Worm (Caenorhabditis elegans) whole organism, L4/young adult: ENCODE results near the gene F08F3.8.
"Not testable (repeated sequence)": the region's sequence is repeated elsewhere in the genome, so short reads cannot be mapped to it uniquely, and the experiment has no call there.

Experiments used
- W03F9.2 ChIP-seq: fragments of 150-350 bp; optimal IDR thresholded peaks from 2 replicates; lab custom pipeline; 2014; ENCODE audit warnings: missing biosample characterization, missing genetic modification characterization
- dao-5 ChIP-seq: sonication (generic microtip); optimal IDR thresholded peaks from 2 replicates; lab custom pipeline; 2016; ENCODE audit warnings: missing genotype, missing genetic modification characterization, moderate library complexity, missing compliant biosample characterization
- him-1 ChIP-seq: sonication (generic microtip); optimal IDR thresholded peaks from 2 replicates; lab custom pipeline; 2016; ENCODE audit warnings: missing genotype, missing genetic modification reagents, missing genetic modification characterization, missing compliant biosample characterization

F08F3.8 gene

DNA sequence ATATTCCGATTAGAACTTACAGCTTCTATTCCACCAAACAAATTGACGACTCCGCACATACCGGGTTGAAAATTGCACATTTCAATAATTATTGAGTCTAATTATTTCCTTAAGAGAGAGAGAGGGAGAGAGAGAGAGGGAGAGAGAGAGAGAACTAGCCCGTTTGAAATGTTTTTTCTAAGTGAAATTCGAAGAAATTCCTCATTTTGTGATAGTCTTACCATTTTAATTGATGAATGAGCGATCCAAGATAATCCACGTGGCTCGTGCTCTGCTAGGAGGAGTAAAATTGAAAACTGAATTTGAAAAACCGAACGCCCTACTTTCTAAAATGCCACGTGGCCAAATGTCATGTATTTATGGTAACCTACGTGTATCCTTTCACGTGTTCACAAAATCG lies at the start of gene F08F3.8:
TSS of gene F08F3.8 (minus strand) at position 101 of the 400 bp plus-strand sequence.
- TF ChIP-seq him-1 (tag; lab: Kevin White, UChicago) (no peak), dao-5 (tag; lab: Kevin White, UChicago) (no peak), W03F9.2 (tag; lab: Kevin White, UChicago) (no peak)

DNA sequence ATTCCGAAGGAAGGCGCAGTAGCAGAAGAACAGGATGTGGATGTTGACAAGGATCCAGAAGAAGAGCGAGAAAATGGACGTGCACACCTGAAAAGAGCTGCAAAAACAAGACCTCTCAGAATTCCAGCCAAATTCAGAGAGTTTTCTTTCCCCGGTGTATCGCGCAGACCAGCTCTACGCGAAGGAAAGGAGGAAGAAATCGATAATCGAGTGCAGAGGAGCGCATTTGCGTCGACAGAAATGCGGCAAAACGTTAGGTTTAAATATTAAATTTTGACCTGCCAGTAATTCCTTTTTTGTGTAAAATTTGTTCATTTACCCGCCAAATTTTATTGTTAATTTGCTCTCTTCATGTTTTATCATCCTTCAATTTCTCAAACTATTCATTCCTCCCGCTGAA lies 45.3 kb upstream of the F08F3.8 start:
- TF ChIP-seq dao-5 (tag; lab: Kevin White, UChicago): no peak

- not testable (repeated sequence) for TF ChIP-seq W03F9.2, him-1, dao-5 (tag; lab: Kevin White, UChicago)
Measured at ce11 chrV:5470930-5471329, 38.5 kb upstream of the F08F3.8 start, which contains the start of gene ZC317.7. TSS of gene ZC317.7 (minus strand) at chrV:5471030.

DNA sequence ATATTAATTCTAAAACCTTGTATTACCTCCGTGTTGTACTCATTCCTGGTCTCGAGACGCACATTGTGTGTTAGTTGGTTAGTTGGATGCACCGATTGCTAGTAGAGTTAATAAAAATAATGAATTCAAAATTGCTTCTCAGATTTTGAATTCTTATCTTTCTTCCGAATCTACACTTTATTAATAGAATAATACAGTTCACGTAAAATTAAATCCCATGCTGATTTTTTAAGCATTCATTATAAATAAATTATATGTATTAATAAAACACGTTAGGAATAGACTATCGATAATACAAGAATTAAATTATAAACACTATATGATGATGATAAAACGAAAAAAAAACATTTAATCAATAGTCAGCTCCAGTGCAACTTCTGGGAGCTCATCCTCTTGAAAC lies 36.1 kb upstream of the F08F3.8 start, which contains the start of gene ZC317.6:
TSS of gene ZC317.6 (minus strand) at position 101 of the 400 bp plus-strand sequence.
- TF ChIP-seq W03F9.2, dao-5, him-1 (tag; lab: Kevin White, UChicago): not testable (repeated sequence)

ce11 chrV:5465335-5465734 lies 32.9 kb upstream of the F08F3.8 start, which contains the start of gene srg-68:
TSS of gene srg-68 (minus strand) at chrV:5465435.
- TF ChIP-seq dao-5 (tag; lab: Kevin White, UChicago) (no peak), W03F9.2 (tag; lab: Kevin White, UChicago) (no peak), him-1 (tag; lab: Kevin White, UChicago) (no peak)

- TF ChIP-seq him-1 (tag; lab: Kevin White, UChicago) (no peak), dao-5 (tag; lab: Kevin White, UChicago) (no peak), W03F9.2 (tag; lab: Kevin White, UChicago) (no peak)
Measured at ce11 chrV:5462894-5463293, 30.5 kb upstream of the F08F3.8 start, which contains the start of gene srg-67. TSS of gene srg-67 (minus strand) at chrV:5462994.

DNA sequence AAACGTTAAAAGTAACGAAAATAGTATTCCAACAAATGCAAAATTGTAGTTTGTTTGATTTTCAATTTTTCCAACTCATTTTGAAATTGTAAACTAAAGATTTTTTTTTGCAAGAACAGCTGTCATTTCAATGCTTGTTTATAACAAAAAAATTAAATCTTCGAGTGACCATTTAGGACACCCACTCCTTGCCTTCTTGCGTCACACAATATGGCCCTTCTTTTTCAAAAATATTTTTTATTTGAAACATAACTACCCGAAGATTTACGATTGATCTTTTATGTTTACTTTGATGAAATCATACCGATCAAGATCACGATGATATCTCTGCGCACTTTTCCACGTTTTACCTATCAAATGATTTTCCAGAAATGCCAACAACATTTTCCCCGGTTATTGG lies 27.4 kb upstream of the F08F3.8 start, which contains the start of gene ZC317.2:
TSS of gene ZC317.2 (plus strand) at position 301 of the 400 bp plus-strand sequence.
- TF ChIP-seq dao-5 (tag; lab: Kevin White, UChicago) (no peak), him-1 (tag; lab: Kevin White, UChicago) (no peak), W03F9.2 (tag; lab: Kevin White, UChicago) (no peak)

DNA sequence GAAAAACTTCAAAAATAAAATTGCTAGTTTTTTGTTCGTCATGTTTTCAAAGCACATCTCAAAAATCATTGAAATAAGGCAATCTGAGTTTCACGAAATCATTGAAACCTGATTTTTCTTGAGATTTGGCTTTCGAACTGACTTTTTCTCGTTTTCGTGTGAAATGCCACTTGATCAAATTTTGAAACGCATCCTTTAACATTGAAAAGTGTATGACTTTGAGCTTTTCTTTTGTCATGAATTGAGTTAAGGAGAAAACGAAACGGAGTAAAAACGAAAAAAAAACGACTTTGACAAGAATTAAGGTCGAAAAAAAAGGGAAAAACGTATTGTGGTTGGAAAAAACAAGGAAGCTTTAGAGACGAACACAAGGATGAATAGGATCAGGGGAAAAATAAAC lies 22.6 kb upstream of the F08F3.8 start:
- TF ChIP-seq W03F9.2 (tag; lab: Kevin White, UChicago) (no peak), him-1 (tag; lab: Kevin White, UChicago) (no peak), dao-5 (tag; lab: Kevin White, UChicago) (no peak)

DNA sequence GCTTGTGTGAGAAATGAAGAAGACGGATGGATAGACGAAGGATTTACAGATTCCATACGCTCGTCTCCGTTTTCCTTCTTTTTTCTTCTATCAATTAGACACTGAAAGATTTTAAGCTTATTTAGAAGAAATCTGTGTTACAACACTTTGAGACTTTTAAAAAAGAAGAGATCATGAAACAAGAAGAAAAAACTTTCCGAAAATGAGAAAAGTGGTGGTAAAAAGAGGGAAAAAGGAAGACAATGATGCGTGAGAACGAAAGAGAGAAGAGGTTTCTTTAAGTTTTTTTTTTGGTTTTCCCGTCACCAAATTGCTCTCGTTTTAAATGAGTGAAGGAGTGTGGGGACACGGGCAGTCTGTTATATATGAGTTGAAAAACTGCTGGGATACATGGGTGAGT lies 21.2 kb upstream of the F08F3.8 start, which contains the start of gene glc-3:
TSS of gene glc-3 (minus strand) at position 101 of the 400 bp plus-strand sequence.
- TF ChIP-seq dao-5 (tag; lab: Kevin White, UChicago): no peak
- TF ChIP-seq him-1 (tag; lab: Kevin White, UChicago): no peak
- TF ChIP-seq W03F9.2 (tag; lab: Kevin White, UChicago): no peak

DNA sequence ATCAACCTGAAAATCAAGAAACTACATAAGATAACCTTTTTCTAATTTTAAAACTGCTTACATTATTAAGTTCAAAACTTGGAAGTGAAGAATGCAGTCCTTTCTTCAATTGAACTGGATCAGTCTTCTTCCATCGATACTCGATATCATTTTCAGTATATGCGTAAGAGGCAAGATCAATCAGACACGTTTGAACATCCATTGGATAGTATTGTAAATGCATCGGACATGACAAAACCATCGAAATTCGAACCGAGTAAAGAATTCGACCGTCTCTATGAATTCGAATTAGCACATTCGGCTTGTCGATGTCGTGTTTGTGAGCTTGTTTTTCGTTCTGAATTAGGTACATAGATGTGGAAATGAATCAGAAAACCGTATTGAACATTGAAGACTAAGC lies 18.3 kb upstream of the F08F3.8 start:
- no peak for TF ChIP-seq W03F9.2 (tag; lab: Kevin White, UChicago)

- TF ChIP-seq dao-5 (tag; lab: Kevin White, UChicago) (no peak), him-1 (tag; lab: Kevin White, UChicago) (no peak), W03F9.2 (tag; lab: Kevin White, UChicago) (no peak)
Measured at ce11 chrV:5447057-5447456, 14.7 kb upstream of the F08F3.8 start.

ce11 chrV:5445839-5446238 lies 13.4 kb upstream of the F08F3.8 start, which contains the start of gene F08F3.1:
TSS of gene F08F3.1 (plus strand) at chrV:5446139.
- TF ChIP-seq him-1 (tag; lab: Kevin White, UChicago): no peak
- TF ChIP-seq dao-5 (tag; lab: Kevin White, UChicago): no peak
- TF ChIP-seq W03F9.2 (tag; lab: Kevin White, UChicago): no peak

DNA sequence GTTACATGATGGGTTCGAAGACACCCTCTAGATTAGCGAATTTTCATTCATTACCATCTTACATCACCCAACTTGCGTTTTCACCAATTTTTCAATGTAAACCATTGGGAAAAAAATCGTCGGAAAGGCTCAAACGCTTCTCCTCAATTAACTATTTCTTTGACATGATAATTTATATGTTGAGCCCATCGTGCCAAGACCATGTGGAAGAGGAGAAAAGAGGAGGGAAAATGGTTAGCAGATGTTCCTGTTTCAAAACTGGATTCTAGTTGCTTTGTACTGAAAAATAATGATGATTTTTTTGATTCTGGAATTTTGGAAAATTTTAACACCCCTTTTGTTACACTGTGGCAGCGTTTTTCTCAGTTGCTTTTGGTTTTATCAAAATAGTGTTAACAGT lies 11.6 kb upstream of the F08F3.8 start:
- TF ChIP-seq dao-5 (tag; lab: Kevin White, UChicago) (no peak), W03F9.2 (tag; lab: Kevin White, UChicago) (no peak), him-1 (tag; lab: Kevin White, UChicago) (no peak)

DNA sequence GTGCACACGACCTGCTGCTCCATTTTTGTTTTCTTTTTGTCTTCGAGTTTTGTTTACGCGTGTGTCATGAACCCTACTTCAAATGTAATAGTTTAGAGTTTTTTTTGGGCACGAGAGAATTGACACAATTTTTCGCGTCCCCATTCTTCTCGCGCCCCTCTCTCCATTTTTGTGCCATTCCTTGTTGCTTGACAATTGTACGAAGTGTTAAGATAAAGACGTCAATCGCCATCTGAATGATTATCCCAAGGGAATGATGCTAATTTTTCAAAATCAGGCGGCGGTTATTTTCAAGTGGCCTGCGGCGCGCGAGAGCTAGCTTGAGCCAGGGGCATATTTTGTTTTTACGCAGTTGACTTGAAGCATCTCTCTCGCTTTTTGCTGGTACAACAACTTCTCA lies 10.0 kb upstream of the F08F3.8 start:
- TF ChIP-seq dao-5 (tag; lab: Kevin White, UChicago): no peak
- no peak for TF ChIP-seq W03F9.2 (tag; lab: Kevin White, UChicago)
- TF ChIP-seq him-1 (tag; lab: Kevin White, UChicago): no peak
